Worm (Caenorhabditis elegans) whole organism, L1 larva: ENCODE measurements around the gene T28A11.3.

Experiments
- C04F5.9 ChIP-seq: sonication (generic microtip); optimal IDR thresholded peaks from 2 replicates; lab custom pipeline; 2016; ENCODE audit warnings: missing genetic modification characterization, missing compliant biosample characterization
- C34B4.2 ChIP-seq: sonication (generic microtip); optimal IDR thresholded peaks from 2 replicates; lab custom pipeline; 2017; ENCODE audit warnings: mild to moderate bottlenecking, missing genetic modification characterization, missing compliant biosample characterization
- F16B12.6 ChIP-seq: fragments of 150-350 bp; optimal IDR thresholded peaks from 2 replicates; lab custom pipeline; 2014; ENCODE audit warnings: missing biosample characterization, missing genetic modification characterization
- Y116A8C.19 ChIP-seq: sonication (generic microtip); optimal IDR thresholded peaks from 2 replicates; lab custom pipeline; 2016; ENCODE audit warnings: missing compliant biosample characterization, missing genetic modification characterization, borderline replicate concordance
- aly-2 ChIP-seq: fragments of 150-350 bp; optimal IDR thresholded peaks from 2 replicates; lab custom pipeline; 2014; ENCODE audit warnings: missing biosample characterization, missing genetic modification characterization
- ama-1 ChIP-seq: fragments of 150-350 bp; optimal IDR thresholded peaks from 2 replicates; lab custom pipeline; 2014
- ceh-8 ChIP-seq: fragments of 200-800 bp; sonication (Bioruptor generic); optimal IDR thresholded peaks from 2 replicates; lab custom pipeline; 2018; ENCODE audit warnings: mild to moderate bottlenecking, missing genetic modification characterization, moderate library complexity, missing compliant biosample characterization
- ceh-88 ChIP-seq: fragments of 200-800 bp; sonication (Bioruptor generic); IDR thresholded peaks from 2 replicates; pipeline ENCODE4 v1.3.6; 2022; ENCODE audit warnings: missing genetic modification characterization, missing compliant biosample characterization
- dsc-1 ChIP-seq: sonication (generic microtip); optimal IDR thresholded peaks from 2 replicates; lab custom pipeline; 2016; ENCODE audit warnings: mild to moderate bottlenecking, missing genetic modification characterization, missing compliant biosample characterization
- efl-1 ChIP-seq, 4 experiments: fragments of 150-350 bp; optimal IDR thresholded peaks in 3 of 4; peaks in 1 of 4; 1 replicate in 1 of 4; 2 replicates in 3 of 4; lab custom pipeline; 2014; ENCODE audit warnings: missing biosample characterization in 2 of 4, missing genetic modification characterization in 2 of 4, missing genetic modification reagents in 2 of 4
- egl-13 ChIP-seq: sonication (generic microtip); optimal IDR thresholded peaks from 2 replicates; lab custom pipeline; 2016; ENCODE audit warnings: missing genotype, missing genetic modification reagents, missing genetic modification characterization, missing compliant biosample characterization
- elt-2 ChIP-seq: sonication (generic microtip); optimal IDR thresholded peaks from 2 replicates; lab custom pipeline; 2016; ENCODE audit warnings: missing genetic modification characterization, mild to moderate bottlenecking, inconsistent platforms, missing compliant biosample characterization, missing genetic modification reagents
- fos-1 ChIP-seq: fragments of 150-350 bp; optimal IDR thresholded peaks from 2 replicates; lab custom pipeline; 2014; ENCODE audit warnings: missing biosample characterization, missing genetic modification characterization
- grh-1 ChIP-seq: fragments of 200-800 bp; sonication (Bioruptor generic); IDR thresholded peaks from 2 replicates; pipeline ENCODE4 v1.3.6; 2022; ENCODE audit warnings: missing genetic modification reagents, missing genetic modification characterization, missing compliant biosample characterization
- hlh-17 ChIP-seq: fragments of 200-800 bp; sonication (Bioruptor generic); optimal IDR thresholded peaks from 2 replicates; lab custom pipeline; 2018; ENCODE audit warnings: missing genetic modification characterization, mild to moderate bottlenecking, missing compliant biosample characterization, moderate library complexity, borderline replicate concordance
- hlh-4 ChIP-seq: sonication (generic microtip); optimal IDR thresholded peaks from 2 replicates; lab custom pipeline; 2016; ENCODE audit warnings: mild to moderate bottlenecking, missing genetic modification characterization, missing compliant biosample characterization
- irx-1 ChIP-seq: sonication (generic microtip); optimal IDR thresholded peaks from 2 replicates; lab custom pipeline; 2016; ENCODE audit warnings: missing genetic modification characterization, missing compliant biosample characterization
- isw-1 ChIP-seq: fragments of 200-800 bp; sonication (Bioruptor generic); IDR thresholded peaks from 2 replicates; pipeline ENCODE4 v1.3.6; 2022; ENCODE audit warnings: missing genetic modification characterization, missing compliant biosample characterization
- lin-39 ChIP-seq: fragments of 150-350 bp; optimal IDR thresholded peaks from 2 replicates; lab custom pipeline; 2014; ENCODE audit warnings: missing biosample characterization, missing genetic modification reagents, missing genetic modification characterization
- lir-3 ChIP-seq: sonication (generic microtip); optimal IDR thresholded peaks from 2 replicates; lab custom pipeline; 2016; ENCODE audit warnings: mild to moderate bottlenecking, missing genetic modification characterization, moderate library complexity, missing compliant biosample characterization; ENCODE audit not compliant: poor library complexity
- mef-2 ChIP-seq: fragments of 150-350 bp; optimal IDR thresholded peaks from 2 replicates; lab custom pipeline; 2014; ENCODE audit warnings: missing biosample characterization, missing genetic modification characterization
- mep-1 ChIP-seq: fragments of 150-350 bp; optimal IDR thresholded peaks from 2 replicates; lab custom pipeline; 2014; ENCODE audit warnings: missing biosample characterization, missing genetic modification characterization
- nhr-19 ChIP-seq: fragments of 200-800 bp; sonication (Bioruptor generic); conservative IDR thresholded peaks from 2 replicates; pipeline ENCODE4 v1.3.6; 2022; ENCODE audit warnings: missing genetic modification characterization, missing compliant biosample characterization
- nhr-47 ChIP-seq: sonication (generic microtip); optimal IDR thresholded peaks from 2 replicates; lab custom pipeline; 2016; ENCODE audit warnings: mild to moderate bottlenecking, missing genetic modification characterization, moderate library complexity, missing compliant biosample characterization
- nhr-76 ChIP-seq: sonication (generic microtip); optimal IDR thresholded peaks from 2 replicates; lab custom pipeline; 2017; ENCODE audit warnings: missing biosample characterization, missing genetic modification characterization
- nhr-77 ChIP-seq: fragments of 150-350 bp; optimal IDR thresholded peaks from 2 replicates; lab custom pipeline; 2014; ENCODE audit warnings: missing biosample characterization, missing genetic modification characterization
- nhr-85 ChIP-seq: sonication (generic microtip); peaks from one replicate; lab custom pipeline; 2016; ENCODE audit warnings: missing genetic modification characterization, inconsistent platforms, missing compliant biosample characterization
- pag-3 ChIP-seq: sonication (generic microtip); optimal IDR thresholded peaks from 2 replicates; lab custom pipeline; 2017; ENCODE audit warnings: missing genetic modification characterization, mild to moderate bottlenecking, missing compliant biosample characterization, antibody characterized with exemption, borderline replicate concordance; ENCODE audit not compliant: insufficient read depth
- skn-1 ChIP-seq: fragments of 150-350 bp; optimal IDR thresholded peaks from 2 replicates; lab custom pipeline; 2014; ENCODE audit warnings: missing biosample characterization, missing genetic modification characterization
- snu-23 ChIP-seq: sonication (generic microtip); optimal IDR thresholded peaks from 2 replicates; lab custom pipeline; 2016; ENCODE audit warnings: missing genetic modification characterization, missing compliant biosample characterization
- sox-4 ChIP-seq: sonication (generic microtip); optimal IDR thresholded peaks from 2 replicates; lab custom pipeline; 2016; ENCODE audit warnings: missing genetic modification characterization, missing compliant biosample characterization
- tlp-1 ChIP-seq: fragments of 150-350 bp; optimal IDR thresholded peaks from 2 replicates; lab custom pipeline; 2014; ENCODE audit warnings: missing biosample characterization, missing genetic modification characterization
- unc-130 ChIP-seq: fragments of 150-350 bp; optimal IDR thresholded peaks from 2 replicates; lab custom pipeline; 2017; ENCODE audit warnings: missing biosample characterization, missing genetic modification characterization, inconsistent platforms
- unc-62 ChIP-seq: fragments of 150-350 bp; optimal IDR thresholded peaks from 2 replicates; lab custom pipeline; 2014; ENCODE audit warnings: missing biosample characterization, missing genetic modification reagents, missing genetic modification characterization
- unc-86 ChIP-seq: sonication (generic microtip); optimal IDR thresholded peaks from 2 replicates; lab custom pipeline; 2016; ENCODE audit warnings: missing genetic modification characterization, missing compliant biosample characterization
- unc-98 ChIP-seq: fragments of 200-800 bp; sonication (Bioruptor generic); IDR thresholded peaks from 2 replicates; pipeline ENCODE4 v1.3.6; 2022; ENCODE audit warnings: missing genetic modification characterization, missing compliant biosample characterization
- zag-1 ChIP-seq: fragments of 150-350 bp; optimal IDR thresholded peaks from 2 replicates; lab custom pipeline; 2014; ENCODE audit warnings: missing biosample characterization, missing genetic modification characterization
- zip-4 ChIP-seq: fragments of 200-800 bp; sonication (Bioruptor generic); optimal IDR thresholded peaks from 2 replicates; lab custom pipeline; 2018; ENCODE audit warnings: mild to moderate bottlenecking, missing genetic modification characterization, moderate library complexity, missing compliant biosample characterization
- ztf-11 ChIP-seq, 2 experiments: sonication (generic microtip); optimal IDR thresholded peaks; 2 replicates each; lab custom pipeline; 2016 to 2017; ENCODE audit warnings: missing genetic modification characterization in 2 of 2, missing biosample characterization in 1 of 2, missing compliant biosample characterization in 1 of 2

Gene T28A11.3

ce11 chrV:3244703-3245102 is 30.4 kb upstream of the T28A11.3 start, which contains the start of gene srj-7:
Gene srj-7 (plus strand): TSS chrV:3245003.
- TF ChIP-seq isw-1 (no peak), lin-39 (tag; lab: Kevin White, UChicago) (no peak), nhr-77 (tag; lab: Kevin White, UChicago) (no peak), grh-1 (GFP tag; lab: Robert Waterston, UW) (no peak), snu-23 (GFP tag; lab: Kevin White, UChicago) (no peak), efl-1 (optimal IDR thresholded peaks at IDR 0.05; lab: Kevin White, UChicago) (no peak), efl-1 (GFP tag; optimal IDR thresholded peaks at IDR 0.05 in 1 of 2; lab: Kevin White, UChicago) (peak in 1 of 2 experiments; percentile 55), fos-1 (tag; lab: Kevin White, UChicago) (no peak), hlh-4 (no peak)
- TF ChIP-seq, all 84 proteins: peak for 1

DNA sequence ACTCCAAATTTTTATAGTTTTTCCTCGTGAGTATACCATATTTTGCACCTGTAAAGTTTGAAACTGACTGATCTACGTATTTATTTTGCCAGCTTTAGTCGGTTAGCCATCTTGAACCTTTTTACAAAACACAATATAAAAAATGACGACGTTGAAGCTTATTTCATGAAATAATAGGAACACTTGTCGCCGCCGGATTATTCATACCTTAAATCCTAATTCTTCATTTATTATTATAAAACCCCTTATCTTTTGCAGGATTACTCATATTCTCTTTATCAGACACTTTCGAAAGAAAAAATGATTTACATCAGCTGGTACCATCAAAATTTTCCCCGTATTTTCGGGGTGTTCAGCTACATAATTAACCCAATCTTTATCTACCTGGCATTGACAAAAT is 27.6 kb upstream of the T28A11.3 start, which contains the start of gene srj-8:
Gene srj-8 (plus strand): TSS at position 301 of the 400 bp plus-strand sequence.
- TF ChIP-seq hlh-17 (GFP tag; lab: Kevin White, UChicago), result no peak
- TF ChIP-seq tlp-1 (tag; lab: Kevin White, UChicago), result no peak
- no peak for TF ChIP-seq sox-4 (tag; lab: Kevin White, UChicago)
- no peak for TF ChIP-seq nhr-47 (tag; lab: Kevin White, UChicago)
- TF ChIP-seq F16B12.6 (tag; lab: Kevin White, UChicago), result no peak
- TF ChIP-seq isw-1, result no peak
- TF ChIP-seq unc-98 (GFP tag; lab: Robert Waterston, UW), result no peak
- no peak for TF ChIP-seq zag-1 (tag; lab: Kevin White, UChicago)
- no peak for TF ChIP-seq nhr-19 (GFP tag; lab: Robert Waterston, UW)
- TF ChIP-seq unc-86 (tag; lab: Kevin White, UChicago), result no peak
- no peak for TF ChIP-seq zip-4
- TF ChIP-seq ceh-8 (GFP tag; lab: Kevin White, UChicago), result no peak
- TF ChIP-seq unc-62, result no peak
- no peak for TF ChIP-seq mep-1

DNA sequence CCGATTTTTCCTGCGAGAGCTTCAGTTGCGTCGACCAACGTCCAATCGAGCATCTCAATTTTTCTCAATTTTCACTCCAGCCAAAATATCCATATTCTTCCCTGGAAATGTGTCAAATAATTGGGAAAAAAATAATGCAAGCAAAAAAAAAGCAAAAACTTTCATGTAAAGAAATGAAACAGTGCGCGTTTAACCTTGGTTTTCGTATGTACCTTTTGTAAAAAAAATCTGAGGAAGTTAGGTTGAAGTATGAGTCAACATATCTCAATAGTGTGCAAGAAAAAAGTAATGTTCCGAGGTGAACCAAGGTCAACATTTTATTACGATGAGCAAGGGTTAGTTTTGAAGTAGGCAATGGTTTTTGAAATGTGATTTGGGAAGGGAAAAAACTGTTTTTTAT is 25.0 kb upstream of the T28A11.3 start, which contains the start of gene T28A11.13:
Gene T28A11.13 (minus strand): TSS at position 101 of the 400 bp plus-strand sequence.
- TF ChIP-seq C04F5.9 (no peak), ama-1 (lab: Kevin White, UChicago) (no peak)
- TF ChIP-seq, all 84 proteins: peak for 0

DNA sequence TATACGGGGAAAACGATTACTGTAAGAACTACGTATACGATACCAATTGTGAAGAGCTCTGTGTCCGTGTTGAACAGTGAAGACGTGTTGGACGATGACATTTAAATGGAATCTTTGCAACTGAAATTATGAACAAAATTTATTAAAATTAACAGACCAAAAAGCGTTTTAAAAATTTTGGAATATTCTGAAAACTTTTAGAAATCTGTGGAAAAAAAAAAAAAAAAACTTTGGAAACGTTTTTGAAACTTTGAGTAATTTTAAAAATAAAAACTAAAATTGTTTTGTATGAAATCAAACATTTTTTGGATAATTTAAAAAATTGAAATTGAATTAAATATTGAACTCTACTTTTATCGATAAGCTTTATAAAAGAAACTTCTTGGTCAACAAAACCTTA is 19.1 kb upstream of the T28A11.3 start, which contains the start of gene srt-63:
Gene srt-63 (minus strand): TSS at position 101 of the 400 bp plus-strand sequence.
- no peak for TF ChIP-seq dsc-1
- TF ChIP-seq ceh-8 (GFP tag; lab: Kevin White, UChicago), result no peak
- no peak for TF ChIP-seq pag-3 (tag; lab: Kevin White, UChicago)
- TF ChIP-seq tlp-1 (tag; lab: Kevin White, UChicago), result no peak
- no peak for TF ChIP-seq unc-130 (tag; lab: Kevin White, UChicago)
- no peak for TF ChIP-seq irx-1
- no peak for TF ChIP-seq mef-2 (tag; lab: Kevin White, UChicago)
- TF ChIP-seq lir-3 (tag; lab: Kevin White, UChicago), result no peak
- TF ChIP-seq ztf-11 (tag; optimal IDR thresholded peaks at IDR 0.05; lab: Kevin White, UChicago), result no peak
- TF ChIP-seq nhr-77 (tag; lab: Kevin White, UChicago), result no peak
- no peak for TF ChIP-seq elt-2 (tag; lab: Kevin White, UChicago)
- no peak for TF ChIP-seq mep-1
- TF ChIP-seq aly-2 (tag; lab: Kevin White, UChicago), result no peak
- TF ChIP-seq skn-1 (tag; lab: Kevin White, UChicago), result no peak
- TF ChIP-seq C34B4.2 (tag; lab: Kevin White, UChicago), result no peak

DNA sequence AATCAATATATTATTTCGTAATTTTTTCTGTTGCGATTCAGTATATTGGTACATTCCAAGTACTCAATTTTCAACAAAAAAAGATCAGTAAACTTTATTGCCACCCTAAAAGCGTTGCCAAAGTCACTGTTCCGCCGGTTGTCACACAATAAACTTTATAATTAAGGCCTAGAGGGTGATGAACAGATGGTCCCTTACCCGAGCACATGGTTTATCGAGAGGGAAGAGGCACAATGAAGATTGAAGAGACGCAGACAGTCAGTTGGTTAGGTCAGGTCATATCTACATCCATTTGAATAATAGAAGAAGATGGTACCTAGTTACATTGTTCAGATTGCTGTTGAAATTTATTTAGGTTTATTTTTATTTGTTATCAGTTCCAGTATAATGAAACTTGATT is 18.3 kb upstream of the T28A11.3 start:
- TF ChIP-seq ceh-88 (GFP tag; lab: Robert Waterston, UW) (no peak), egl-13 (tag; lab: Kevin White, UChicago) (no peak), tlp-1 (tag; lab: Kevin White, UChicago) (no peak), nhr-85 (tag; lab: Kevin White, UChicago) (no peak), nhr-76 (tag; lab: Kevin White, UChicago) (no peak), unc-98 (GFP tag; lab: Robert Waterston, UW) (no peak), Y116A8C.19 (no peak), nhr-47 (tag; lab: Kevin White, UChicago) (no peak), sox-4 (tag; lab: Kevin White, UChicago) (no peak)
